Worm (Caenorhabditis elegans) whole organism, L1 larva: ENCODE measurements around the gene ptr-16.

Source experiments
- C04F5.9 ChIP-seq: sonication (generic microtip); optimal IDR thresholded peaks from 2 replicates; lab custom pipeline; 2016; ENCODE audit warnings: missing genetic modification characterization, missing compliant biosample characterization
- aha-1 ChIP-seq: fragments of 150-350 bp; optimal IDR thresholded peaks from 2 replicates; lab custom pipeline; 2014; ENCODE audit warnings: missing biosample characterization, missing genetic modification characterization
- aly-2 ChIP-seq: fragments of 150-350 bp; optimal IDR thresholded peaks from 2 replicates; lab custom pipeline; 2014; ENCODE audit warnings: missing biosample characterization, missing genetic modification characterization
- ama-1 ChIP-seq: fragments of 150-350 bp; optimal IDR thresholded peaks from 2 replicates; lab custom pipeline; 2014
- blmp-1 ChIP-seq: fragments of 150-350 bp; optimal IDR thresholded peaks from 2 replicates; lab custom pipeline; 2014; ENCODE audit warnings: missing biosample characterization, missing genetic modification characterization
- ceh-63 ChIP-seq: fragments of 200-800 bp; sonication (Bioruptor generic); optimal IDR thresholded peaks from 2 replicates; lab custom pipeline; 2018; ENCODE audit warnings: mild to moderate bottlenecking, missing genetic modification characterization, missing compliant biosample characterization
- ceh-8 ChIP-seq: fragments of 200-800 bp; sonication (Bioruptor generic); optimal IDR thresholded peaks from 2 replicates; lab custom pipeline; 2018; ENCODE audit warnings: mild to moderate bottlenecking, missing genetic modification characterization, moderate library complexity, missing compliant biosample characterization
- ceh-88 ChIP-seq: fragments of 200-800 bp; sonication (Bioruptor generic); IDR thresholded peaks from 2 replicates; pipeline ENCODE4 v1.3.6; 2022; ENCODE audit warnings: missing genetic modification characterization, missing compliant biosample characterization
- ceh-90 ChIP-seq: sonication (generic microtip); optimal IDR thresholded peaks from 2 replicates; lab custom pipeline; 2016; ENCODE audit warnings: missing genetic modification characterization, missing compliant biosample characterization
- ces-1 ChIP-seq: fragments of 150-350 bp; optimal IDR thresholded peaks from 2 replicates; lab custom pipeline; 2014; ENCODE audit warnings: missing biosample characterization, missing genetic modification reagents, missing genetic modification characterization
- dpl-1 ChIP-seq, 3 experiments: fragments of 150-350 bp in 2 of 3; sonication (generic microtip) in 1 of 3; optimal IDR thresholded peaks; 2 replicates each; lab custom pipeline; 2014 to 2017; ENCODE audit warnings: missing biosample characterization in 3 of 3, missing genetic modification characterization in 3 of 3, missing genetic modification reagents in 3 of 3
- efl-1 ChIP-seq, 4 experiments: fragments of 150-350 bp; optimal IDR thresholded peaks in 3 of 4; peaks in 1 of 4; 1 replicate in 1 of 4; 2 replicates in 3 of 4; lab custom pipeline; 2014; ENCODE audit warnings: missing biosample characterization in 2 of 4, missing genetic modification characterization in 2 of 4, missing genetic modification reagents in 2 of 4
- efl-3 ChIP-seq: fragments of 200-800 bp; sonication (Bioruptor generic); optimal IDR thresholded peaks from 2 replicates; lab custom pipeline; 2018; ENCODE audit warnings: mild to moderate bottlenecking, missing genetic modification characterization, missing compliant biosample characterization
- egl-13 ChIP-seq: sonication (generic microtip); optimal IDR thresholded peaks from 2 replicates; lab custom pipeline; 2016; ENCODE audit warnings: missing genotype, missing genetic modification reagents, missing genetic modification characterization, missing compliant biosample characterization
- ets-5 ChIP-seq: fragments of 200-800 bp; sonication (Bioruptor generic); IDR thresholded peaks from 2 replicates; pipeline ENCODE4 v1.3.6; 2022; ENCODE audit warnings: missing genetic modification characterization, missing compliant biosample characterization
- fkh-4 ChIP-seq: sonication (generic microtip); optimal IDR thresholded peaks from 2 replicates; lab custom pipeline; 2016; ENCODE audit warnings: missing compliant biosample characterization, missing genetic modification characterization, borderline replicate concordance
- fkh-8 ChIP-seq: sonication (generic microtip); optimal IDR thresholded peaks from 2 replicates; lab custom pipeline; 2016; ENCODE audit warnings: mild to moderate bottlenecking, missing genetic modification characterization, missing compliant biosample characterization
- grh-1 ChIP-seq: fragments of 200-800 bp; sonication (Bioruptor generic); IDR thresholded peaks from 2 replicates; pipeline ENCODE4 v1.3.6; 2022; ENCODE audit warnings: missing genetic modification reagents, missing genetic modification characterization, missing compliant biosample characterization
- hlh-17 ChIP-seq: fragments of 200-800 bp; sonication (Bioruptor generic); optimal IDR thresholded peaks from 2 replicates; lab custom pipeline; 2018; ENCODE audit warnings: missing genetic modification characterization, mild to moderate bottlenecking, missing compliant biosample characterization, moderate library complexity, borderline replicate concordance
- hpl-2 ChIP-seq: fragments of 150-350 bp; optimal IDR thresholded peaks from 2 replicates; lab custom pipeline; 2014; ENCODE audit warnings: missing biosample characterization, missing genetic modification reagents, missing genetic modification characterization
- irx-1 ChIP-seq: sonication (generic microtip); optimal IDR thresholded peaks from 2 replicates; lab custom pipeline; 2016; ENCODE audit warnings: missing genetic modification characterization, missing compliant biosample characterization
- isw-1 ChIP-seq: fragments of 200-800 bp; sonication (Bioruptor generic); IDR thresholded peaks from 2 replicates; pipeline ENCODE4 v1.3.6; 2022; ENCODE audit warnings: missing genetic modification characterization, missing compliant biosample characterization
- lin-14 ChIP-seq: fragments of 200-800 bp; sonication (Bioruptor generic); optimal IDR thresholded peaks from 2 replicates; lab custom pipeline; 2018; ENCODE audit warnings: mild to moderate bottlenecking, missing genetic modification characterization, moderate library complexity, missing compliant biosample characterization
- lin-35 ChIP-seq, 2 experiments: fragments of 150-350 bp; optimal IDR thresholded peaks; 2 replicates each; lab custom pipeline; 2014; ENCODE audit warnings: missing biosample characterization in 2 of 2, missing genetic modification characterization in 2 of 2, missing genetic modification reagents in 2 of 2
- lin-39 ChIP-seq: fragments of 150-350 bp; optimal IDR thresholded peaks from 2 replicates; lab custom pipeline; 2014; ENCODE audit warnings: missing biosample characterization, missing genetic modification reagents, missing genetic modification characterization
- lir-3 ChIP-seq: sonication (generic microtip); optimal IDR thresholded peaks from 2 replicates; lab custom pipeline; 2016; ENCODE audit warnings: mild to moderate bottlenecking, missing genetic modification characterization, moderate library complexity, missing compliant biosample characterization; ENCODE audit not compliant: poor library complexity
- mef-2 ChIP-seq: fragments of 150-350 bp; optimal IDR thresholded peaks from 2 replicates; lab custom pipeline; 2014; ENCODE audit warnings: missing biosample characterization, missing genetic modification characterization
- nhr-12 ChIP-seq: sonication (generic microtip); optimal IDR thresholded peaks from 2 replicates; lab custom pipeline; 2017; ENCODE audit warnings: missing biosample characterization, missing genetic modification characterization
- nhr-19 ChIP-seq: fragments of 200-800 bp; sonication (Bioruptor generic); conservative IDR thresholded peaks from 2 replicates; pipeline ENCODE4 v1.3.6; 2022; ENCODE audit warnings: missing genetic modification characterization, missing compliant biosample characterization
- nhr-20 ChIP-seq: sonication (generic microtip); optimal IDR thresholded peaks from 2 replicates; lab custom pipeline; 2016; ENCODE audit warnings: mild to moderate bottlenecking, missing genetic modification characterization, missing compliant biosample characterization
- nhr-237 ChIP-seq: fragments of 150-350 bp; optimal IDR thresholded peaks from 2 replicates; lab custom pipeline; 2014; ENCODE audit warnings: missing biosample characterization, missing genetic modification characterization
- nhr-28 ChIP-seq: fragments of 150-350 bp; optimal IDR thresholded peaks from 2 replicates; lab custom pipeline; 2014; ENCODE audit warnings: missing biosample characterization, missing genetic modification characterization
- nhr-47 ChIP-seq: sonication (generic microtip); optimal IDR thresholded peaks from 2 replicates; lab custom pipeline; 2016; ENCODE audit warnings: mild to moderate bottlenecking, missing genetic modification characterization, moderate library complexity, missing compliant biosample characterization
- nhr-76 ChIP-seq: sonication (generic microtip); optimal IDR thresholded peaks from 2 replicates; lab custom pipeline; 2017; ENCODE audit warnings: missing biosample characterization, missing genetic modification characterization
- nhr-77 ChIP-seq: fragments of 150-350 bp; optimal IDR thresholded peaks from 2 replicates; lab custom pipeline; 2014; ENCODE audit warnings: missing biosample characterization, missing genetic modification characterization
- nhr-84 ChIP-seq: sonication (generic microtip); optimal IDR thresholded peaks from 2 replicates; lab custom pipeline; 2017; ENCODE audit warnings: missing biosample characterization, missing genetic modification characterization
- nhr-90 ChIP-seq: sonication (generic microtip); optimal IDR thresholded peaks from 2 replicates; lab custom pipeline; 2016; ENCODE audit warnings: mild to moderate bottlenecking, missing genetic modification characterization, missing compliant biosample characterization; ENCODE audit not compliant: poor library complexity
- pag-3 ChIP-seq: sonication (generic microtip); optimal IDR thresholded peaks from 2 replicates; lab custom pipeline; 2017; ENCODE audit warnings: missing genetic modification characterization, mild to moderate bottlenecking, missing compliant biosample characterization, antibody characterized with exemption, borderline replicate concordance; ENCODE audit not compliant: insufficient read depth
- pax-3 ChIP-seq: fragments of 200-800 bp; sonication (Bioruptor generic); optimal IDR thresholded peaks from 2 replicates; lab custom pipeline; 2018; ENCODE audit warnings: mild to moderate bottlenecking, missing genetic modification characterization, moderate library complexity, missing compliant biosample characterization
- pqm-1 ChIP-seq: sonication (generic microtip); optimal IDR thresholded peaks from 3 replicates; lab custom pipeline; 2017; ENCODE audit warnings: missing biosample characterization, missing genetic modification characterization
- snpc-4 ChIP-seq: fragments of 150-350 bp; optimal IDR thresholded peaks from 2 replicates; lab custom pipeline; 2014; ENCODE audit warnings: missing biosample characterization, missing genetic modification characterization
- snu-23 ChIP-seq: sonication (generic microtip); optimal IDR thresholded peaks from 2 replicates; lab custom pipeline; 2016; ENCODE audit warnings: missing genetic modification characterization, missing compliant biosample characterization
- sox-4 ChIP-seq: sonication (generic microtip); optimal IDR thresholded peaks from 2 replicates; lab custom pipeline; 2016; ENCODE audit warnings: missing genetic modification characterization, missing compliant biosample characterization
- sptf-1 ChIP-seq: fragments of 150-350 bp; optimal IDR thresholded peaks from 2 replicates; lab custom pipeline; 2014; ENCODE audit warnings: missing biosample characterization, missing genetic modification characterization
- tbx-2 ChIP-seq: sonication (generic microtip); optimal IDR thresholded peaks from 2 replicates; lab custom pipeline; 2016; ENCODE audit warnings: missing genetic modification characterization, missing compliant biosample characterization
- unc-30 ChIP-seq: sonication (generic microtip); optimal IDR thresholded peaks from 2 replicates; lab custom pipeline; 2017; ENCODE audit warnings: missing biosample characterization, missing genetic modification characterization
- unc-62 ChIP-seq: fragments of 150-350 bp; optimal IDR thresholded peaks from 2 replicates; lab custom pipeline; 2014; ENCODE audit warnings: missing biosample characterization, missing genetic modification reagents, missing genetic modification characterization
- unc-98 ChIP-seq: fragments of 200-800 bp; sonication (Bioruptor generic); IDR thresholded peaks from 2 replicates; pipeline ENCODE4 v1.3.6; 2022; ENCODE audit warnings: missing genetic modification characterization, missing compliant biosample characterization
- vab-15 ChIP-seq: sonication (generic microtip); optimal IDR thresholded peaks from 2 replicates; lab custom pipeline; 2017; ENCODE audit warnings: missing genotype, mild to moderate bottlenecking, missing genetic modification characterization, missing compliant biosample characterization
- zip-4 ChIP-seq: fragments of 200-800 bp; sonication (Bioruptor generic); optimal IDR thresholded peaks from 2 replicates; lab custom pipeline; 2018; ENCODE audit warnings: mild to moderate bottlenecking, missing genetic modification characterization, moderate library complexity, missing compliant biosample characterization

ptr-16 gene

ce11 chrV:1179279-1179678, 13.8 kb downstream of the ptr-16 start, which contains the start of gene F25A2.1:
Gene F25A2.1, plus strand, starts transcription at chrV:1179579.
- TF ChIP-seq efl-1 (optimal IDR thresholded peaks at IDR 0.05; lab: Kevin White, UChicago) = no peak
- peak in 1 of 2 experiments; percentile 46 for TF ChIP-seq efl-1 (GFP tag; optimal IDR thresholded peaks at IDR 0.05 in 1 of 2; lab: Kevin White, UChicago)
- TF ChIP-seq lir-3 = no peak
- no peak for TF ChIP-seq tbx-2 (tag; lab: Kevin White, UChicago)
- TF ChIP-seq, all 84 proteins: peak for 1

- TF ChIP-seq ceh-63 (GFP tag; lab: Kevin White, UChicago) (no peak), sptf-1 (tag; lab: Kevin White, UChicago) (no peak), nhr-12 (tag; lab: Kevin White, UChicago) (no peak), ces-1 (GFP tag; lab: Kevin White, UChicago) (no peak), grh-1 (no peak), lin-35 (GFP tag; optimal IDR thresholded peaks at IDR 0.05; lab: Kevin White, UChicago) (peak; percentile 80 to 82), aly-2 (tag; lab: Kevin White, UChicago) (peak; percentile 10), nhr-76 (tag; lab: Kevin White, UChicago) (no peak), nhr-19 (GFP tag; lab: Robert Waterston, UW) (peak; percentile 69), mef-2 (tag; lab: Kevin White, UChicago) (no peak), nhr-90 (tag; lab: Kevin White, UChicago) (peak; percentile 71), snpc-4 (peak; percentile 73), efl-3 (GFP tag; lab: Kevin White, UChicago) (no peak), nhr-28 (tag; lab: Kevin White, UChicago) (no peak), sox-4 (tag; lab: Kevin White, UChicago) (peak; percentile 1), pqm-1 (no peak), tbx-2 (tag; lab: Kevin White, UChicago) (peak; percentile 75), blmp-1 (tag; lab: Kevin White, UChicago) (peak; percentile 70), ceh-90 (tag; lab: Kevin White, UChicago) (peak; percentile 17), fkh-4 (no peak), nhr-84 (tag; lab: Kevin White, UChicago) (no peak), lin-14 (GFP tag; lab: Kevin White, UChicago) (no peak), C04F5.9 (tag; lab: Kevin White, UChicago) (peak; percentile 37), unc-30 (tag; lab: Kevin White, UChicago) (no peak), pax-3 (no peak), fkh-8 (tag; lab: Kevin White, UChicago) (peak; percentile 16), dpl-1 (GFP tag; optimal IDR thresholded peaks at IDR 0.05; lab: Kevin White, UChicago) (peak; percentile 68 to 83 (median 77)), ets-5 (GFP tag; lab: Robert Waterston, UW) (no peak), zip-4 (GFP tag; lab: Kevin White, UChicago) (no peak), unc-62 (GFP tag; lab: Kevin White, UChicago) (no peak), hlh-17 (GFP tag; lab: Kevin White, UChicago) (no peak), aha-1 (no peak), snu-23 (peak; percentile 87), pag-3 (tag; lab: Kevin White, UChicago) (no peak), ama-1 (lab: Kevin White, UChicago) (no peak), ceh-88 (GFP tag; lab: Robert Waterston, UW) (no peak), efl-1 (optimal IDR thresholded peaks at IDR 0.05; lab: Kevin White, UChicago) (peak; percentile 57 to 79), efl-1 (GFP tag; optimal IDR thresholded peaks at IDR 0.05 in 1 of 2; lab: Kevin White, UChicago) (peak; percentile 81 to 96), hpl-2 (GFP tag; lab: Kevin White, UChicago) (no peak), nhr-237 (no peak), ceh-8 (GFP tag; lab: Kevin White, UChicago) (no peak), egl-13 (tag; lab: Kevin White, UChicago) (peak; percentile 64), isw-1 (GFP tag; lab: Robert Waterston, UW) (peak; percentile 52), unc-98 (GFP tag; lab: Robert Waterston, UW) (no peak), nhr-77 (tag; lab: Kevin White, UChicago) (no peak), vab-15 (tag; lab: Kevin White, UChicago) (no peak), irx-1 (tag; lab: Kevin White, UChicago) (peak; percentile 56), nhr-47 (tag; lab: Kevin White, UChicago) (peak; percentile 83), lin-39 (tag; lab: Kevin White, UChicago) (peak; percentile 46), nhr-20 (tag; lab: Kevin White, UChicago) (peak; percentile 83)
These were observed 30.5 kb downstream of the ptr-16 start, which contains the start of the genes wrb-1 and Y50D4A.4 for ce11 chrV:1195995-1196394. Gene wrb-1, plus strand, starts transcription at chrV:1196072. Gene Y50D4A.4, minus strand, starts transcription at chrV:1196127.
